Fruit fly (Drosophila melanogaster) whole organism, pupa: ENCODE measurements around the gene CG9133.

Experiments
- CG13204 ChIP-seq: fragments of 200-800 bp; sonication (Bioruptor generic); optimal IDR thresholded peaks from 2 replicates; lab custom pipeline; 2018; ENCODE audit warnings: missing biosample characterization, mild to moderate bottlenecking, missing genetic modification characterization, moderate library complexity
- CG15710 ChIP-seq: fragments of 200-800 bp; sonication (Bioruptor generic); optimal IDR thresholded peaks from 2 replicates; lab custom pipeline; 2018; ENCODE audit warnings: missing biosample characterization, mild to moderate bottlenecking, missing genetic modification characterization, moderate library complexity
- CG34367 ChIP-seq: fragments of 200-800 bp; sonication (Bioruptor generic); optimal IDR thresholded peaks from 2 replicates; lab custom pipeline; 2018; ENCODE audit warnings: missing biosample characterization, mild to moderate bottlenecking, missing genetic modification characterization
- CG4496 ChIP-seq: fragments of 200-800 bp; sonication (Bioruptor generic); IDR thresholded peaks from 3 replicates; pipeline ENCODE4 v1.3.6; 2022; ENCODE audit warnings: missing biosample characterization, missing genetic modification characterization
- CG8159 ChIP-seq: fragments of 200-800 bp; sonication (Bioruptor generic); optimal IDR thresholded peaks from 3 replicates; lab custom pipeline; 2018; ENCODE audit warnings: missing biosample characterization, mild to moderate bottlenecking, missing genetic modification characterization, moderate library complexity
- CG8301 ChIP-seq: fragments of 200-800 bp; sonication (Bioruptor generic); optimal IDR thresholded peaks from 2 replicates; lab custom pipeline; 2018; ENCODE audit warnings: missing biosample characterization, mild to moderate bottlenecking, missing genetic modification characterization
- CG9948 ChIP-seq: fragments of 200-800 bp; sonication (Bioruptor generic); optimal IDR thresholded peaks from 2 replicates; lab custom pipeline; 2018; ENCODE audit warnings: missing biosample characterization, mild to moderate bottlenecking, missing genetic modification characterization, moderate library complexity
- D1 ChIP-seq: fragments of 200-800 bp; sonication (Bioruptor generic); optimal IDR thresholded peaks from 2 replicates; lab custom pipeline; 2018; ENCODE audit warnings: missing biosample characterization, mild to moderate bottlenecking, missing genetic modification characterization, moderate library complexity
- EcR ChIP-seq: fragments of 200-800 bp; sonication (Bioruptor generic); optimal IDR thresholded peaks from 3 replicates; lab custom pipeline; 2019; ENCODE audit warnings: missing biosample characterization, missing genetic modification characterization, mild to moderate bottlenecking, moderate library complexity, missing genetic modification reagents
- Ets98B ChIP-seq: fragments of 200-800 bp; sonication (Bioruptor generic); IDR thresholded peaks from 2 replicates; pipeline ENCODE4 v1.3.6; 2022; ENCODE audit warnings: missing biosample characterization, missing genetic modification characterization
- Pif1B ChIP-seq: fragments of 200-800 bp; sonication (Bioruptor generic); optimal IDR thresholded peaks from 3 replicates; lab custom pipeline; 2016; ENCODE audit warnings: missing biosample characterization, missing genetic modification characterization
- Snoo ChIP-seq: fragments of 200-800 bp; sonication (Bioruptor generic); optimal IDR thresholded peaks from 3 replicates; lab custom pipeline; 2017; ENCODE audit warnings: missing biosample characterization, mild to moderate bottlenecking, missing genetic modification characterization, inconsistent platforms
- rn ChIP-seq: fragments of 200-800 bp; sonication (Bioruptor generic); IDR thresholded peaks from 2 replicates; pipeline ENCODE4 v1.3.6; 2022; ENCODE audit warnings: missing biosample characterization, missing genetic modification characterization

- TF ChIP-seq Snoo (tag; lab: Kevin White, UChicago) (no peak), CG8301 (tag; lab: Kevin White, UChicago) (no peak), rn (GFP tag; lab: Robert Waterston, UW) (no peak), CG15710 (no peak), EcR (GFP tag; lab: Kevin White, UChicago) (peak; percentile 47), D1 (tag; lab: Kevin White, UChicago) (no peak), CG13204 (GFP tag; lab: Kevin White, UChicago) (peak; percentile 1), CG9948 (tag; lab: Kevin White, UChicago) (no peak), CG8159 (tag; lab: Kevin White, UChicago) (no peak), CG4496 (GFP tag; lab: Robert Waterston, UW) (peak; percentile 31; the same call in 1 of the 3 replicates), CG34367 (tag; lab: Kevin White, UChicago) (no peak), Ets98B (GFP tag; lab: Robert Waterston, UW) (peak; percentile 14; the same call in 1 of the 2 replicates), Pif1B (GFP tag; lab: Kevin White, UChicago) (no peak)
Measured at dm6 chr3L:1265423-1266002, 13.7 kb downstream of the CG9133 start.
